Fruit fly (Drosophila melanogaster): ENCODE data around the gene fred.

DNA sequence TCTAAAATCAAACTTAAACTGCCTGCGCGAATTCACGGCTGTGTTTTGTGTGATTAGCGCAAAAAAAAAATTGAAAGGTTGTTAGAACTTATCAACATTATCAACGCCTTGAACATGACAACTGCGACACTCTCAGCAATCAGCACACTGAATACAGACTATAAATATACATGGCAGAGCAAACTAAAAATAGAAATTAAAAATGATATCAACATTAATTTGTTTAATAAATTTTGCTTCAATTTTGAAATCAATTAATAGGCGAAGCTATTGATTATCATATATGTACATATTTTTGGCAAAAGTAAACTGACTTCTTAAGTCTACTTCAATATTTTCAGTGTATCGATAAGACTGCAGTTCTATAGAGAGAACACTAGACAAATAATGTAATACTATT lies 111.5 kb downstream of the fred start:
- TF ChIP-seq psq (optimal IDR thresholded peaks at IDR 0.05) (no peak), ttk (optimal IDR thresholded peaks at IDR 0.05) (no peak), Sin3A (optimal IDR thresholded peaks at IDR 0.05) (no peak), insv (optimal IDR thresholded peaks at IDR 0.05) (no peak)

All from Kc167 (cell line).